Fruit fly (Drosophila melanogaster) whole organism, adult: Measurements from ENCODE around the gene Sam-S.

ENCODE experiments used
- CG11617 ChIP-seq: fragments of 200-800 bp; sonication (Bioruptor generic); optimal IDR thresholded peaks from 2 replicates; lab custom pipeline; 2017; ENCODE audit warnings: mild to moderate bottlenecking, missing biosample characterization, missing genetic modification reagents, missing genetic modification characterization
- CG14711 ChIP-seq: fragments of 200-800 bp; sonication (Bioruptor generic); optimal IDR thresholded peaks from 2 replicates; lab custom pipeline; 2018; ENCODE audit warnings: missing biosample characterization, mild to moderate bottlenecking, missing genetic modification characterization, moderate library complexity
- CG1620 ChIP-seq: fragments of 200-800 bp; sonication (Bioruptor generic); optimal IDR thresholded peaks from 2 replicates; lab custom pipeline; 2016; ENCODE audit warnings: missing biosample characterization, missing genetic modification characterization
- CG33017 ChIP-seq: fragments of 200-800 bp; sonication (Bioruptor generic); optimal IDR thresholded peaks from 2 replicates; lab custom pipeline; 2018; ENCODE audit warnings: missing biosample characterization, mild to moderate bottlenecking, missing genetic modification characterization, moderate library complexity
- CG7045 ChIP-seq: fragments of 200-800 bp; sonication (Bioruptor generic); optimal IDR thresholded peaks from 2 replicates; lab custom pipeline; 2017; ENCODE audit warnings: missing biosample characterization, mild to moderate bottlenecking, missing genetic modification characterization
- Hr96 ChIP-seq: fragments of 200-800 bp; sonication (Bioruptor generic); optimal IDR thresholded peaks from 2 replicates; lab custom pipeline; 2016; ENCODE audit warnings: missing biosample characterization, missing genetic modification characterization
- Mnt ChIP-seq: fragments of 200-800 bp; sonication (Bioruptor generic); optimal IDR thresholded peaks from 2 replicates; lab custom pipeline; 2016; ENCODE audit warnings: missing biosample characterization, mild to moderate bottlenecking, missing genetic modification characterization
- bab1 ChIP-seq: fragments of 200-800 bp; sonication (Bioruptor generic); optimal IDR thresholded peaks from 3 replicates; lab custom pipeline; 2019; ENCODE audit warnings: missing biosample characterization, mild to moderate bottlenecking, missing genetic modification characterization, moderate library complexity
- cic ChIP-seq: fragments of 200-800 bp; sonication (Bioruptor generic); optimal IDR thresholded peaks from 2 replicates; lab custom pipeline; 2017; ENCODE audit warnings: missing biosample characterization, mild to moderate bottlenecking, missing genetic modification characterization, moderate library complexity
- cnc ChIP-seq, 2 experiments: fragments of >200 bp; optimal IDR thresholded peaks; 2 replicates each; lab custom pipeline; 2017
- tj ChIP-seq: fragments of 200-800 bp; sonication (Bioruptor generic); optimal IDR thresholded peaks from 3 replicates; lab custom pipeline; 2017; ENCODE audit warnings: missing biosample characterization, mild to moderate bottlenecking, missing genetic modification characterization, moderate library complexity

DNA sequence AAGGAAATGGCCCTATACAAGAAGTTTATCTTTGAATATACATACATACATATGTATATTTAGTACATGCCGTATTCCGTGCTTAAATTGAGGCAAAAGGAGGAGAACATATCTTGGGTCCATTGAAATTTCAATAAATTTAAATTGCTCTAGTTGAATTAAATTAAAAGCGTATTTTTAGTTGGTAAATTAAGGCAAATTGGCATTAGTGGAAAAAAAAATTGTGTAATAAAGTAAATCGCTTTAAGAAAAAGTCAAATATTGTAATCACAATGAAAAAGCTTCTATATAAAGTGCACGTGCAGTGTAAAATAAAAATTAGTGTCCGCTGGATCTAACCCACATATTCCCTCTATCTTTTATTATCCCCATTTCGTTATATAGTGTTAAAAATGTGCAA, 55.5 kb downstream of the Sam-S start:
- TF ChIP-seq tj (GFP tag; lab: Kevin White, UChicago) (no peak), CG14711 (no peak), bab1 (GFP tag; lab: Kevin White, UChicago) (no peak), CG33017 (no peak), CG7045 (GFP tag; lab: Kevin White, UChicago) (no peak), cic (GFP tag; lab: Kevin White, UChicago) (no peak), Mnt (no peak), cnc (optimal IDR thresholded peaks at IDR 0.05; lab: Kevin White, UChicago) (no peak), Hr96 (GFP tag; lab: Kevin White, UChicago) (no peak), CG1620 (GFP tag; lab: Kevin White, UChicago) (no peak), CG11617 (GFP tag; lab: Kevin White, UChicago) (no peak)
